Fruit fly (Drosophila melanogaster) whole organism, embryonic: ENCODE data around the gene CG3123.
A peak's percentile ranks its signal among the peaks of the same experiment; 100 is the strongest.

Experiments
- CG11398 ChIP-seq: fragments of 200-800 bp; sonication (Bioruptor generic); optimal IDR thresholded peaks from 2 replicates; lab custom pipeline; 2016; ENCODE audit warnings: missing biosample characterization, missing genetic modification characterization
- CG11504 ChIP-seq: fragments of 200-800 bp; sonication (Bioruptor generic); optimal IDR thresholded peaks from 3 replicates; lab custom pipeline; 2019; ENCODE audit warnings: missing biosample characterization, mild to moderate bottlenecking, missing genetic modification characterization, moderate library complexity
- CG12236 ChIP-seq: fragments of 200-800 bp; sonication (Bioruptor generic); optimal IDR thresholded peaks from 2 replicates; lab custom pipeline; 2016; ENCODE audit warnings: missing biosample characterization, missing genetic modification characterization
- CG1233 ChIP-seq: fragments of 200-800 bp; sonication (Bioruptor generic); optimal IDR thresholded peaks from 4 replicates; lab custom pipeline; 2018; ENCODE audit warnings: missing biosample characterization, mild to moderate bottlenecking, missing genetic modification characterization
- CG1602 ChIP-seq: fragments of 200-800 bp; sonication (Bioruptor generic); optimal IDR thresholded peaks from 3 replicates; lab custom pipeline; 2016; ENCODE audit warnings: missing biosample characterization, missing genetic modification characterization
- CG18262 ChIP-seq: fragments of 200-800 bp; optimal IDR thresholded peaks from 3 replicates; lab custom pipeline; 2019; ENCODE audit warnings: missing biosample characterization, mild to moderate bottlenecking, missing genetic modification characterization, moderate library complexity
- CG2129 ChIP-seq: fragments of 200-800 bp; sonication (Bioruptor generic); IDR thresholded peaks from 2 replicates; pipeline ENCODE4 v1.3.6; 2022; ENCODE audit warnings: missing biosample characterization, missing genetic modification characterization; ENCODE audit not compliant: partially characterized antibody
- CG2875 ChIP-seq: fragments of 200-800 bp; sonication (Bioruptor generic); optimal IDR thresholded peaks from 2 replicates; lab custom pipeline; 2017; ENCODE audit warnings: missing biosample characterization, mild to moderate bottlenecking, missing genetic modification characterization, missing genetic modification reagents
- CG4424 ChIP-seq: fragments of 200-800 bp; sonication (Bioruptor generic); optimal IDR thresholded peaks from 3 replicates; lab custom pipeline; 2016; ENCODE audit warnings: missing biosample characterization, missing genetic modification characterization
- CG5180 ChIP-seq: fragments of 200-800 bp; sonication (Bioruptor generic); optimal IDR thresholded peaks from 3 replicates; lab custom pipeline; 2017; ENCODE audit warnings: missing biosample characterization, missing genetic modification characterization, mild to moderate bottlenecking, moderate library complexity, missing genetic modification reagents
- CG5245 ChIP-seq: fragments of 200-800 bp; sonication (Bioruptor generic); optimal IDR thresholded peaks from 3 replicates; lab custom pipeline; 2016; ENCODE audit warnings: missing biosample characterization, missing genetic modification characterization
- CG6689 ChIP-seq: fragments of 200-800 bp; sonication (Bioruptor generic); IDR thresholded peaks from 2 replicates; pipeline ENCODE4 v1.3.6; 2022; ENCODE audit warnings: missing biosample characterization, missing genetic modification characterization
- CG8359 ChIP-seq: fragments of 200-800 bp; sonication (Bioruptor generic); optimal IDR thresholded peaks from 2 replicates; lab custom pipeline; 2017; ENCODE audit warnings: missing biosample characterization, mild to moderate bottlenecking, missing genetic modification characterization, borderline replicate concordance
- Chrac-16 ChIP-seq: fragments of 200-800 bp; sonication (Bioruptor generic); optimal IDR thresholded peaks from 3 replicates; lab custom pipeline; 2016; ENCODE audit warnings: missing biosample characterization, missing genetic modification characterization
- D19B ChIP-seq: fragments of 200-800 bp; sonication (Bioruptor generic); optimal IDR thresholded peaks from 2 replicates; lab custom pipeline; 2017; ENCODE audit warnings: missing biosample characterization, mild to moderate bottlenecking, missing genetic modification characterization
- Deaf1 ChIP-seq: fragments of 200-800 bp; optimal IDR thresholded peaks from 3 replicates; lab custom pipeline; 2019; ENCODE audit warnings: missing biosample characterization, mild to moderate bottlenecking, missing genetic modification characterization, moderate library complexity
- Dll ChIP-seq: fragments of 200-800 bp; sonication (Bioruptor generic); IDR thresholded peaks from 4 replicates; pipeline ENCODE4 v1.3.6; 2022; ENCODE audit warnings: missing biosample characterization, missing genetic modification characterization; ENCODE audit not compliant: partially characterized antibody
- Dref ChIP-seq: fragments of 200-800 bp; sonication (Bioruptor generic); IDR thresholded peaks from 2 replicates; pipeline ENCODE4 v1.3.6; 2022; ENCODE audit warnings: missing biosample characterization, missing genetic modification characterization
- Fer1 ChIP-seq: fragments of 200-800 bp; sonication (Bioruptor generic); optimal IDR thresholded peaks from 2 replicates; lab custom pipeline; 2017; ENCODE audit warnings: missing biosample characterization, mild to moderate bottlenecking, missing genetic modification characterization
- Gsc ChIP-seq: fragments of 200-800 bp; sonication (Bioruptor generic); IDR thresholded peaks from 2 replicates; pipeline ENCODE4 v1.3.6; 2022; ENCODE audit warnings: missing biosample characterization, missing genetic modification characterization
- Hmx ChIP-seq: fragments of 200-800 bp; sonication (Bioruptor generic); optimal IDR thresholded peaks from 2 replicates; lab custom pipeline; 2016; ENCODE audit warnings: missing biosample characterization, missing genetic modification characterization
- Hr39 ChIP-seq: fragments of >200 bp; optimal IDR thresholded peaks from 2 replicates; lab custom pipeline; 2017
- Lim3 ChIP-seq: fragments of 200-800 bp; sonication (Bioruptor generic); IDR thresholded peaks from 2 replicates; pipeline ENCODE4 v1.3.6; 2022; ENCODE audit warnings: missing biosample characterization, missing genetic modification characterization
- Nf-YA ChIP-seq: fragments of 200-800 bp; sonication (Bioruptor generic); IDR thresholded peaks from 2 replicates; pipeline ENCODE4 v1.3.6; 2022; ENCODE audit warnings: missing biosample characterization, missing genetic modification characterization
- Pdp1 ChIP-seq, 2 experiments: fragments of 200-800 bp; sonication (Bioruptor generic); optimal IDR thresholded peaks; 3 replicates each; lab custom pipeline; 2016; ENCODE audit warnings: missing biosample characterization in 2 of 2, missing genetic modification characterization in 2 of 2, mild to moderate bottlenecking in 1 of 2, moderate library complexity in 1 of 2
- Side ChIP-seq: fragments of 200-800 bp; sonication (Bioruptor generic); optimal IDR thresholded peaks from 2 replicates; lab custom pipeline; 2016; ENCODE audit warnings: missing biosample characterization, missing genetic modification characterization
- Sin3A ChIP-seq: fragments of >200 bp; optimal IDR thresholded peaks from 2 replicates; lab custom pipeline; 2018
- Sry-β ChIP-seq: fragments of 200-800 bp; sonication (Bioruptor generic); optimal IDR thresholded peaks from 2 replicates; lab custom pipeline; 2018; ENCODE audit warnings: missing biosample characterization, mild to moderate bottlenecking, missing genetic modification characterization, moderate library complexity
- ab ChIP-seq: fragments of 200-800 bp; sonication (Bioruptor generic); optimal IDR thresholded peaks from 2 replicates; lab custom pipeline; 2016; ENCODE audit warnings: missing biosample characterization, missing genetic modification characterization
- bowl ChIP-seq: fragments of 200-800 bp; sonication (Bioruptor generic); IDR thresholded peaks from 2 replicates; pipeline ENCODE4 v1.3.6; 2022; ENCODE audit warnings: missing biosample characterization, missing genetic modification characterization
- cad ChIP-seq: fragments of >200 bp; optimal IDR thresholded peaks from 2 replicates; lab custom pipeline; 2017; ENCODE audit warnings: missing biosample characterization, missing genetic modification characterization
- cato ChIP-seq: fragments of 200-800 bp; sonication (Bioruptor generic); optimal IDR thresholded peaks from 2 replicates; lab custom pipeline; 2016; ENCODE audit warnings: missing biosample characterization, missing genetic modification characterization, borderline replicate concordance
- chm ChIP-seq: fragments of 200-800 bp; sonication (Bioruptor generic); IDR thresholded peaks from 2 replicates; pipeline ENCODE4 v1.3.6; 2022; ENCODE audit warnings: missing biosample characterization, missing genetic modification characterization
- da ChIP-seq: fragments of 200-800 bp; sonication (Bioruptor generic); optimal IDR thresholded peaks from 2 replicates; lab custom pipeline; 2016; ENCODE audit warnings: missing biosample characterization, missing genetic modification characterization
- fd102C ChIP-seq: fragments of 200-800 bp; sonication (Bioruptor generic); optimal IDR thresholded peaks from 2 replicates; lab custom pipeline; 2018; ENCODE audit warnings: missing biosample characterization, mild to moderate bottlenecking, missing genetic modification characterization, moderate library complexity
- ftz-f1 ChIP-seq: fragments of 200-800 bp; sonication (Bioruptor generic); optimal IDR thresholded peaks from 2 replicates; lab custom pipeline; 2016; ENCODE audit warnings: missing biosample characterization, missing genetic modification characterization
- gem ChIP-seq: fragments of 200-800 bp; sonication (Bioruptor generic); optimal IDR thresholded peaks from 2 replicates; lab custom pipeline; 2019; ENCODE audit warnings: missing biosample characterization, mild to moderate bottlenecking, missing genetic modification characterization, moderate library complexity
- grn ChIP-seq: fragments of 200-800 bp; sonication (Bioruptor generic); optimal IDR thresholded peaks from 3 replicates; lab custom pipeline; 2017; ENCODE audit warnings: missing biosample characterization, missing genetic modification characterization
- kni ChIP-seq: fragments of 200-800 bp; sonication (Bioruptor generic); optimal IDR thresholded peaks from 3 replicates; lab custom pipeline; 2017; ENCODE audit warnings: mild to moderate bottlenecking, missing biosample characterization, missing genetic modification reagents, missing genetic modification characterization
- org-1 ChIP-seq: fragments of 200-800 bp; sonication (Bioruptor generic); optimal IDR thresholded peaks from 2 replicates; lab custom pipeline; 2017; ENCODE audit warnings: missing biosample characterization, missing genetic modification characterization
- pb ChIP-seq: fragments of 200-800 bp; sonication (Bioruptor generic); optimal IDR thresholded peaks from 3 replicates; lab custom pipeline; 2016; ENCODE audit warnings: missing biosample characterization, missing genetic modification characterization
- pfk ChIP-seq: fragments of 200-800 bp; sonication (Bioruptor generic); optimal IDR thresholded peaks from 2 replicates; lab custom pipeline; 2018; ENCODE audit warnings: missing biosample characterization, mild to moderate bottlenecking, missing genetic modification characterization, moderate library complexity
- schlank ChIP-seq: fragments of 200-800 bp; sonication (Bioruptor generic); optimal IDR thresholded peaks from 2 replicates; lab custom pipeline; 2018; ENCODE audit warnings: missing biosample characterization, mild to moderate bottlenecking, missing genetic modification characterization
- sqz ChIP-seq: fragments of 200-800 bp; sonication (Bioruptor generic); optimal IDR thresholded peaks from 3 replicates; lab custom pipeline; 2018; ENCODE audit warnings: missing biosample characterization, mild to moderate bottlenecking, missing genetic modification characterization
- sr ChIP-seq: fragments of 200-800 bp; sonication (Bioruptor generic); IDR thresholded peaks from 3 replicates; pipeline ENCODE4 v1.3.6; 2022; ENCODE audit warnings: missing biosample characterization, missing genetic modification characterization
- ssp ChIP-seq: fragments of 200-800 bp; sonication (Bioruptor generic); IDR thresholded peaks from 2 replicates; pipeline ENCODE4 v1.3.6; 2022; ENCODE audit warnings: missing biosample characterization, missing genetic modification characterization
- stc ChIP-seq: fragments of 200-800 bp; sonication (Bioruptor generic); IDR thresholded peaks from 2 replicates; pipeline ENCODE4 v1.3.6; 2022; ENCODE audit warnings: missing biosample characterization, missing genetic modification characterization
- tap ChIP-seq: fragments of 200-800 bp; optimal IDR thresholded peaks from 3 replicates; lab custom pipeline; 2019; ENCODE audit warnings: missing biosample characterization, mild to moderate bottlenecking, missing genetic modification characterization, moderate library complexity
- tin ChIP-seq: fragments of 200-800 bp; sonication (Bioruptor generic); optimal IDR thresholded peaks from 3 replicates; lab custom pipeline; 2016; ENCODE audit warnings: missing biosample characterization, missing genetic modification characterization

The CG3123 gene

dm6 chr2L:2855773-2856615 lies 30.7 kb upstream of the CG3123 start, which contains the start of the genes CG3104 and RpS21 (continued):
- peak; percentile 80 for TF ChIP-seq pfk (GFP tag; lab: Kevin White, UChicago)
- TF ChIP-seq da (GFP tag; lab: Kevin White, UChicago) = peak; percentile 84
- TF ChIP-seq CG11398 (GFP tag; lab: Kevin White, UChicago) = peak; percentile 73
- peak; percentile 91 for TF ChIP-seq chm (GFP tag; lab: Robert Waterston, UW)
- TF ChIP-seq org-1 (GFP tag; lab: Kevin White, UChicago) = peak; percentile 63
- 0 out of 2 replicates have a peak, but pooled peaks have one; percentile 33 for TF ChIP-seq Lim3 (GFP tag; lab: Robert Waterston, UW)
- no peak for TF ChIP-seq Hr39 (lab: Kevin White, UChicago)
- peak; percentile 61 for TF ChIP-seq Deaf1 (tag; lab: Kevin White, UChicago)
- TF ChIP-seq Dref (GFP tag; lab: Robert Waterston, UW) = peak; percentile 53
- TF ChIP-seq CG4424 (GFP tag; lab: Kevin White, UChicago) = peak; percentile 84
- TF ChIP-seq CG2875 = peak; percentile 77
- TF ChIP-seq CG8359 = peak; percentile 43
- peak; percentile 59 for TF ChIP-seq CG12236 (GFP tag; lab: Kevin White, UChicago)
- peak; percentile 70 to 71 for TF ChIP-seq Pdp1 (GFP tag; optimal IDR thresholded peaks at IDR 0.05; lab: Kevin White, UChicago)
- TF ChIP-seq CG1233 (GFP tag; lab: Kevin White, UChicago) = peak; percentile 93
- peak; percentile 51 for TF ChIP-seq stc (GFP tag; lab: Robert Waterston, UW)
- TF ChIP-seq Sry-β = peak; percentile 30
- TF ChIP-seq grn (GFP tag; lab: Kevin White, UChicago) = peak; percentile 66
- peak; percentile 44 for TF ChIP-seq CG5180
- peak; percentile 87 for TF ChIP-seq kni (GFP tag; lab: Kevin White, UChicago)
- TF ChIP-seq Chrac-16 = peak; percentile 61
- TF ChIP-seq sr (GFP tag; lab: Robert Waterston, UW) = peak; percentile 91
- no peak for TF ChIP-seq CG2129 (GFP tag; lab: Robert Waterston, UW)
- TF ChIP-seq bowl (GFP tag; lab: Robert Waterston, UW) = peak; percentile 72; the same call in 1 of the 2 replicates
- no peak for TF ChIP-seq cato (GFP tag; lab: Kevin White, UChicago)
- TF ChIP-seq gem = peak; percentile 61
- peak; percentile 85 for TF ChIP-seq Fer1
- TF ChIP-seq Hmx (GFP tag; lab: Kevin White, UChicago) = no peak
- TF ChIP-seq CG6689 = peak; percentile 62
- TF ChIP-seq CG5245 (GFP tag; lab: Kevin White, UChicago) = peak; percentile 88
- TF ChIP-seq ftz-f1 (GFP tag; lab: Kevin White, UChicago) = peak; percentile 35
- no peak for TF ChIP-seq cad (GFP tag; lab: Kevin White, UChicago)
- TF ChIP-seq Sin3A (lab: Kevin White, UChicago) = peak; percentile 90
- peak; percentile 11 for TF ChIP-seq tap
- peak; percentile 71 for TF ChIP-seq pb (GFP tag; lab: Kevin White, UChicago)
- TF ChIP-seq Nf-YA (GFP tag; lab: Robert Waterston, UW) = peak; percentile 70; the same call in 1 of the 2 replicates
- TF ChIP-seq CG11504 (tag; lab: Kevin White, UChicago) = peak; percentile 79
- 0 out of 4 replicates have a peak, but pooled peaks have one; percentile 31 for TF ChIP-seq Dll (GFP tag; lab: Robert Waterston, UW)
- peak; percentile 84 for TF ChIP-seq sqz (GFP tag; lab: Kevin White, UChicago)
- peak; percentile 73 for TF ChIP-seq CG18262
- peak; percentile 83 for TF ChIP-seq schlank (tag; lab: Kevin White, UChicago)
- peak; percentile 71 for TF ChIP-seq ab
- peak; percentile 56 for TF ChIP-seq D19B (GFP tag; lab: Kevin White, UChicago)
- peak; percentile 81 for TF ChIP-seq ssp (GFP tag; lab: Robert Waterston, UW)
- no peak for TF ChIP-seq Gsc (GFP tag; lab: Robert Waterston, UW)
- TF ChIP-seq CG1602 (GFP tag; lab: Kevin White, UChicago) = peak; percentile 72
- peak; percentile 62 for TF ChIP-seq fd102C (GFP tag; lab: Kevin White, UChicago)
- TF ChIP-seq tin (GFP tag; lab: Kevin White, UChicago) = peak; percentile 85
- peak; percentile 81 for TF ChIP-seq Side
